Fruit fly (Drosophila melanogaster): ENCODE data around the gene fiz.
A peak's percentile ranks its signal among the peaks of the same experiment; 100 is the strongest.

Gene fiz

dm6 chrX:14952845-14953720, 43.6 kb upstream of the fiz start, which contains the start of gene pdgy:
TSS of gene pdgy (minus strand) at chrX:14953532.
- peak; percentile 96 for TF ChIP-seq CG6808 (GFP tag; optimal IDR thresholded peaks at IDR 0.05)
- no peak for TF ChIP-seq Sox14 (GFP tag; optimal IDR thresholded peaks at IDR 0.05)
- peak; percentile 88 for TF ChIP-seq CG1621 (tag; optimal IDR thresholded peaks at IDR 0.05)
- peak; percentile 7 for TF ChIP-seq vri (GFP tag; optimal IDR thresholded peaks at IDR 0.05)
- TF ChIP-seq Gug (GFP tag; IDR thresholded peaks at IDR 0.05): peak; percentile 25; the same call in 1 of the 2 replicates
- peak; percentile 95 for TF ChIP-seq Eip93F (GFP tag; optimal IDR thresholded peaks at IDR 0.05)
- no peak for TF ChIP-seq cyc (GFP tag; optimal IDR thresholded peaks at IDR 0.05)
- TF ChIP-seq spab (GFP tag; optimal IDR thresholded peaks at IDR 0.05): peak; percentile 86
- TF ChIP-seq CG34406 (GFP tag; optimal IDR thresholded peaks at IDR 0.05): no peak
- TF ChIP-seq CG6163 (GFP tag; IDR thresholded peaks at IDR 0.05): peak; percentile 79
- peak; percentile 69 for TF ChIP-seq dsx (GFP tag; optimal IDR thresholded peaks at IDR 0.05; ENCODE audit: poor library complexity, severe bottlenecking)
- TF ChIP-seq salr (GFP tag; optimal IDR thresholded peaks at IDR 0.05): peak; percentile 50 to 67
- TF ChIP-seq CG9139 (GFP tag; optimal IDR thresholded peaks at IDR 0.05): peak; percentile 98
- peak; percentile 30 for TF ChIP-seq achi (GFP tag; optimal IDR thresholded peaks at IDR 0.05)
- peak; percentile 58 for TF ChIP-seq CG8319 (GFP tag; optimal IDR thresholded peaks at IDR 0.05)
- TF ChIP-seq CG11902 (GFP tag; optimal IDR thresholded peaks at IDR 0.05): no peak
- TF ChIP-seq Smox (GFP tag; optimal IDR thresholded peaks at IDR 0.05): no peak
- peak; percentile 75 for TF ChIP-seq Lpt (GFP tag; optimal IDR thresholded peaks at IDR 0.05)
- TF ChIP-seq ss (GFP tag; optimal IDR thresholded peaks at IDR 0.05): peak; percentile 98 to 99
- peak; percentile 31 for TF ChIP-seq CG3032 (tag; optimal IDR thresholded peaks at IDR 0.05)
- TF ChIP-seq CG6276 (GFP tag; optimal IDR thresholded peaks at IDR 0.05): peak; percentile 92
- TF ChIP-seq pdm3 (GFP tag; optimal IDR thresholded peaks at IDR 0.05): no peak
- peak; percentile 59 for TF ChIP-seq Eip78C (GFP tag)
- TF ChIP-seq CG15336 (GFP tag; IDR thresholded peaks at IDR 0.05): peak; percentile 76; the same call in 1 of the 2 replicates
- TF ChIP-seq OdsH (GFP tag; optimal IDR thresholded peaks at IDR 0.05): no peak
- peak; percentile 76 for TF ChIP-seq CG7368 (GFP tag; optimal IDR thresholded peaks at IDR 0.05)
- peak; percentile 6; the same call in 1 of the 2 replicates for TF ChIP-seq CG11294 (GFP tag; IDR thresholded peaks at IDR 0.05)
- peak; percentile 51 for TF ChIP-seq Met (GFP tag; optimal IDR thresholded peaks at IDR 0.05)
- no peak for TF ChIP-seq CG8632 (GFP tag; optimal IDR thresholded peaks at IDR 0.05)
- TF ChIP-seq CG32006 (GFP tag; optimal IDR thresholded peaks at IDR 0.05): peak; percentile 69
- peak; percentile 55 for TF ChIP-seq Ets96B (tag; optimal IDR thresholded peaks at IDR 0.05)
- TF ChIP-seq Hr39 (GFP tag; optimal IDR thresholded peaks at IDR 0.05): no peak
- TF ChIP-seq Eip75B (GFP tag; optimal IDR thresholded peaks at IDR 0.05): no peak
- TF ChIP-seq dac (GFP tag; optimal IDR thresholded peaks at IDR 0.05): peak; percentile 1
- no peak for TF ChIP-seq CG10631 (GFP tag; optimal IDR thresholded peaks at IDR 0.05)
- TF ChIP-seq CG11762 (GFP tag; optimal IDR thresholded peaks at IDR 0.05; ENCODE audit: insufficient read depth): peak; percentile 44
- peak; percentile 81 for TF ChIP-seq CG8119 (GFP tag; IDR thresholded peaks at IDR 0.05)
- peak; percentile 58 for TF ChIP-seq Blimp-1 (GFP tag; optimal IDR thresholded peaks at IDR 0.05)
- no peak for TF ChIP-seq acj6 (GFP tag; optimal IDR thresholded peaks at IDR 0.05)
- TF ChIP-seq topi (GFP tag; optimal IDR thresholded peaks at IDR 0.05): peak; percentile 41
- TF ChIP-seq Sox102F (GFP tag; optimal IDR thresholded peaks at IDR 0.05): peak; percentile 61
- TF ChIP-seq fd85E (GFP tag; optimal IDR thresholded peaks at IDR 0.05): peak; percentile 47
- peak; percentile 40 for TF ChIP-seq fd59A (GFP tag; optimal IDR thresholded peaks at IDR 0.05)
- peak; percentile 97 for TF ChIP-seq CG6854 (GFP tag; optimal IDR thresholded peaks at IDR 0.05)
- TF ChIP-seq Ets21C (GFP tag; optimal IDR thresholded peaks at IDR 0.05): no peak
- TF ChIP-seq Hr4 (GFP tag; optimal IDR thresholded peaks at IDR 0.05): no peak
- peak; percentile 88 for TF ChIP-seq eg (GFP tag; IDR thresholded peaks at IDR 0.05)
- TF ChIP-seq CG4318 (GFP tag; optimal IDR thresholded peaks at IDR 0.05): peak; percentile 49
- peak; percentile 76 for TF ChIP-seq CG10669 (GFP tag; optimal IDR thresholded peaks at IDR 0.05)
- no peak for TF ChIP-seq lz (GFP tag; optimal IDR thresholded peaks at IDR 0.05)

All from whole organism, prepupa.